Fruit fly (Drosophila melanogaster): ENCODE data around the gene CG12375.

The CG12375 gene

dm6 chr2L:8081640-8082485 lies 44.8 kb downstream of the CG12375 start (continued):
- peak; percentile 68 for TF ChIP-seq CG6813 (GFP tag; optimal IDR thresholded peaks at IDR 0.05)
- peak; percentile 45 for TF ChIP-seq MBD-R2 (GFP tag; IDR thresholded peaks at IDR 0.05)
- TF ChIP-seq CG16779 (GFP tag; IDR thresholded peaks at IDR 0.05): no peak
- TF ChIP-seq Opbp (GFP tag; IDR thresholded peaks at IDR 0.05; ENCODE audit: partially characterized antibody): no peak
- TF ChIP-seq sd (tag; optimal IDR thresholded peaks at IDR 0.05): no peak
- TF ChIP-seq pum (GFP tag; optimal IDR thresholded peaks at IDR 0.05): peak; percentile 44
- TF ChIP-seq CG31388 (GFP tag; optimal IDR thresholded peaks at IDR 0.05): no peak
- TF ChIP-seq crol (GFP tag; IDR thresholded peaks at IDR 0.05): peak; percentile 42; the same call in 1 of the 2 replicates
- peak; percentile 84 for TF ChIP-seq sob (GFP tag; IDR thresholded peaks at IDR 0.05)
- no peak for TF ChIP-seq NFAT (GFP tag; IDR thresholded peaks at IDR 0.05)
- peak; percentile 65 for TF ChIP-seq CG12299 (tag; optimal IDR thresholded peaks at IDR 0.05)
- peak; percentile 85 for TF ChIP-seq seq (GFP tag; IDR thresholded peaks at IDR 0.05)
- TF ChIP-seq Rfx (GFP tag; IDR thresholded peaks at IDR 0.05): peak; percentile 79
- no peak for TF ChIP-seq tna (GFP tag; IDR thresholded peaks at IDR 0.05; ENCODE audit: partially characterized antibody)
- no peak for TF ChIP-seq CG14860 (GFP tag; IDR thresholded peaks at IDR 0.05; ENCODE audit: partially characterized antibody)
- peak; percentile 45; the same call in 1 of the 2 replicates for TF ChIP-seq CG10321 (GFP tag; IDR thresholded peaks at IDR 0.05)
- TF ChIP-seq D19B (GFP tag; optimal IDR thresholded peaks at IDR 0.05): no peak
- TF ChIP-seq chn (GFP tag; optimal IDR thresholded peaks at IDR 0.05): peak; percentile 26
- TF ChIP-seq Sin3A (optimal IDR thresholded peaks at IDR 0.05): no peak
- TF ChIP-seq sisA (GFP tag; IDR thresholded peaks at IDR 0.05): peak; percentile 87
- TF ChIP-seq scrt (GFP tag; optimal IDR thresholded peaks at IDR 0.05): no peak
- 0 out of 2 replicates have a peak, but pooled peaks have one; percentile 17 for TF ChIP-seq CG14667 (GFP tag; IDR thresholded peaks at IDR 0.05)
- peak; percentile 39 for TF ChIP-seq CG4820 (GFP tag; optimal IDR thresholded peaks at IDR 0.05)
- no peak for TF ChIP-seq CG17568 (GFP tag; optimal IDR thresholded peaks at IDR 0.05)
- TF ChIP-seq CG43689 (GFP tag; IDR thresholded peaks at IDR 0.05): peak; percentile 48; the same call in 1 of the 2 replicates
- no peak for TF ChIP-seq CG4854 (GFP tag; optimal IDR thresholded peaks at IDR 0.05)
- TF ChIP-seq mam (GFP tag; optimal IDR thresholded peaks at IDR 0.05): peak; percentile 33
- TF ChIP-seq Hr3 (GFP tag; optimal IDR thresholded peaks at IDR 0.05): peak; percentile 86
- TF ChIP-seq CG3065 (GFP tag; optimal IDR thresholded peaks at IDR 0.05): peak; percentile 70
- TF ChIP-seq tup (GFP tag; optimal IDR thresholded peaks at IDR 0.05): peak; percentile 27
- no peak for TF ChIP-seq CG6791 (GFP tag; IDR thresholded peaks at IDR 0.05; ENCODE audit: partially characterized antibody)
- TF ChIP-seq CG11093 (GFP tag; IDR thresholded peaks at IDR 0.05): 0 out of 3 replicates have a peak, but pooled peaks have one; percentile 19
- TF ChIP-seq Chrac-16 (GFP tag; optimal IDR thresholded peaks at IDR 0.05): peak; percentile 77
- TF ChIP-seq chif (GFP tag; optimal IDR thresholded peaks at IDR 0.05): peak in 1 of 2 experiments; percentile 55
- peak; percentile 68 to 80 for TF ChIP-seq bsh (GFP tag; optimal IDR thresholded peaks at IDR 0.05)
- TF ChIP-seq knrl (GFP tag; IDR thresholded peaks at IDR 0.05; ENCODE audit: partially characterized antibody): no peak
- no peak for TF ChIP-seq B-H2 (GFP tag; optimal IDR thresholded peaks at IDR 0.05)
- peak; percentile 81 for TF ChIP-seq Kr (GFP tag; optimal IDR thresholded peaks at IDR 0.05)
- peak; percentile 22 for TF ChIP-seq slp2 (GFP tag; optimal IDR thresholded peaks at IDR 0.05)
- TF ChIP-seq org-1 (GFP tag; optimal IDR thresholded peaks at IDR 0.05): peak; percentile 73
- TF ChIP-seq row (GFP tag; IDR thresholded peaks at IDR 0.05): peak; percentile 86
- TF ChIP-seq C15 (GFP tag; IDR thresholded peaks at IDR 0.05): 0 out of 3 replicates have a peak, but pooled peaks have one; percentile 35
- TF ChIP-seq slbo (GFP tag; IDR thresholded peaks at IDR 0.05): peak; percentile 84
- no peak for TF ChIP-seq CG12104 (GFP tag; optimal IDR thresholded peaks at IDR 0.05)
- no peak for TF ChIP-seq ash1 (GFP tag; optimal IDR thresholded peaks at IDR 0.05)
- no peak for TF ChIP-seq CG12744 (GFP tag; optimal IDR thresholded peaks at IDR 0.05)
- TF ChIP-seq YL-1 (GFP tag; optimal IDR thresholded peaks at IDR 0.05): peak; percentile 44
- peak; percentile 71 for TF ChIP-seq Abd-B (GFP tag; optimal IDR thresholded peaks at IDR 0.05)
- no peak for TF ChIP-seq CG1832 (GFP tag; optimal IDR thresholded peaks at IDR 0.05)
